Worm (Caenorhabditis elegans): ENCODE results near the gene dpy-31.

dpy-31 gene

DNA sequence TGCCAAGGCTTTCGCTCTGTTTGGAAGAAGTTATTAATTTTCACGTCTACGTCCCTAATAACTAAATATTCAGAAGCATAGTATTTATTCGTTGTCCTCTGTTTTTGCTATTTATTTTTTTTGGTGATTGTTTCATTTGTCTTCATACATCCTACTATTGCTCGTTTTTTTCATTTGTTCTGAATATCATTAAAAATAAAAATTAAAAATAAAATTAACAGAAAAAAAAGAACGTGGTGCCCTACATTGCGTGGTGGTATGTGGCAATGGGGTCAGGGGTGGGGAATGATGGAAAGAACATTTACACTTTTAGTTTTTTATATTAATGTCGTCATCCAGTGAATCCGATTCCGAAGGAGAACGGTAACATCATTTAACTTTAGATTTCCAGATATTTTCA, 39.1 kb downstream of the dpy-31 start, which contains the start of gene ztf-31:
Gene ztf-31, plus strand, starts transcription at position 301 of the 400 bp plus-strand sequence.
- TF ChIP-seq B0019.2 (GFP tag; conservative IDR thresholded peaks at IDR 0.05): no peak

DNA sequence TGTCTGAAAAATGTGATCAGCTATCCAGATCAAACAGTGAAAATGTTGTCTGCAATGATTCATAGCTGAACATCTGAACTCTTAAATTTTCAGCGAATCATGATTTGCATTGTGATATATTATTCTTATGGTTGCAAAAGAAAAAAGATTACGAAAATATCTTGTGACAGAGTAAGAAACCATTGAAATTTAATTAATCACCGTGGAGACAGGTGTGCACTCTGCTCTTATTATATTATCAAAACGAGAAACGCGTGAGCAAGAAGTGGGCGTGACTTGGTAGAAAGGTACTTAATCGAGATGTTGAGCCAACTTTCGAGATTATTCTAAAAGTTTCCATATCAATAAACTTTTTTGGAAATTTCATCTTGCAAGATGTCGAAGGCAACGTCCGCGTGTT, 41.0 kb downstream of the dpy-31 start, which contains the start of gene osm-10:
Gene osm-10, plus strand, starts transcription at position 293 of the 400 bp plus-strand sequence.
- TF ChIP-seq rpc-1 (optimal IDR thresholded peaks at IDR 0.05) (no peak), rpc-1 (tag; optimal IDR thresholded peaks at IDR 0.05) (no peak), ceh-58 (GFP tag; IDR thresholded peaks at IDR 0.05) (no peak), pbrm-1 (GFP tag; IDR thresholded peaks at IDR 0.05) (no peak), hlh-12 (tag; optimal IDR thresholded peaks at IDR 0.05) (no peak), snpc-4 (GFP tag; optimal IDR thresholded peaks at IDR 0.05) (no peak), snpc-4 (tag; optimal IDR thresholded peaks at IDR 0.05) (no peak)

DNA sequence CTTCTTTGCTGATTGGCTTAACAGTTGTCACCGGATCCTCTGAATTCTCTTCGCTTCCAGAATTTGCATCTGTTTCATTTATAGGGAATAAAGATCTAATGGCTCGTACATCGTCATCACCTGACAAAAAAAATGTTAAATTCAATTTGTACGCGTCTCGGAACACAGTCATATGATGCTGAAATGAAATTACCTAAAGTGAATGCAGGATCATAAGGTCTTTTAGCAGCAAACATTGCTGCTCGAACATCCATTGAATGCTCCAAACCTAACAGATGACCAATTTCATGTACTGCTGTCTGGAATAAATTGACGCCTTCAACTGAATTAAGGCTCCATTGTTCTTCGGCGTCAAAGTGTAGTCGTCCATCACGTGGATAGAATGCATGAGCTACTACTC, 44.4 kb downstream of the dpy-31 start:
- TF ChIP-seq hmg-1.2 (GFP tag; IDR thresholded peaks at IDR 0.05) (no peak), cebp-1 (GFP tag; IDR thresholded peaks at IDR 0.05) (no peak), cebp-1 (tag; optimal IDR thresholded peaks at IDR 0.05) (no peak), F49E8.2 (tag; optimal IDR thresholded peaks at IDR 0.05; ENCODE audit: insufficient read depth) (no peak), rcor-1 (GFP tag; IDR thresholded peaks at IDR 0.05) (no peak), nfyb-1 (GFP tag; IDR thresholded peaks at IDR 0.05) (no peak), ceh-27 (GFP tag; optimal IDR thresholded peaks at IDR 0.05) (no peak), efl-1 (GFP tag; optimal IDR thresholded peaks at IDR 0.05) (no peak), F10E7.11 (tag; optimal IDR thresholded peaks at IDR 0.05) (no peak), tbp1 (GFP tag; optimal IDR thresholded peaks at IDR 0.05) (no peak), let-526 (GFP tag; IDR thresholded peaks at IDR 0.05) (no peak)

DNA sequence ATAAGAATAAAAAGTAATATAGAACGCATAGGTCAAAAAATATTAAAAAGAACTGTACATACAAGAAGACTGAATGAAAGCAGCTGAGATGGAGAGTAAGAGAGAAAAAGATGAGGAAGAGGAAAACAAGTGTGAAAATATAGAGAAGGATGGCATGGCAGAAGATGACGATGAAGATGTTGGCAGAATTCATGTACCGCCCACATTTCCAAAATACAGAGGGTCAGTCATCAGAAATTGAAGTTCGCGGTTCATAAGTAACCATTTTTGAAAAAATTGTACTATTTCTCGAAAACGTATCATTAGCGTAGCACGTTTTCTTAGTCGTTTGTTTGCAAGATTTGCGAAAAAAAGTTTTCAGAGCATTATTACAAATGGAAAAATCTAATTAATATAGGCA, 45.7 kb downstream of the dpy-31 start, which contains the start of gene zmp-6:
Gene zmp-6, minus strand, starts transcription at position 101 of the 400 bp plus-strand sequence.
- no peak for TF ChIP-seq madf-6 (GFP tag; IDR thresholded peaks at IDR 0.05)
- TF ChIP-seq rpc-1 (optimal IDR thresholded peaks at IDR 0.05): no peak
- TF ChIP-seq rpc-1 (tag; optimal IDR thresholded peaks at IDR 0.05): no peak
- no peak for TF ChIP-seq snpc-4 (GFP tag; optimal IDR thresholded peaks at IDR 0.05)
- TF ChIP-seq snpc-4 (tag; optimal IDR thresholded peaks at IDR 0.05): no peak
- TF ChIP-seq lir-1 (GFP tag; conservative IDR thresholded peaks at IDR 0.05): no peak
- TF ChIP-seq nfya-2 (GFP tag; IDR thresholded peaks at IDR 0.05): no peak
- TF ChIP-seq ztf-18 (tag; optimal IDR thresholded peaks at IDR 0.05): no peak
- TF ChIP-seq F10E7.11 (tag; optimal IDR thresholded peaks at IDR 0.05): no peak
- TF ChIP-seq atf-7 (tag; optimal IDR thresholded peaks at IDR 0.05): no peak
- no peak for TF ChIP-seq cebp-2 (GFP tag; IDR thresholded peaks at IDR 0.05)
- no peak for TF ChIP-seq F52B5.7 (tag; optimal IDR thresholded peaks at IDR 0.05)
- TF ChIP-seq aptf-3 (GFP tag; IDR thresholded peaks at IDR 0.05): no peak
- no peak for TF ChIP-seq lin-26 (GFP tag; IDR thresholded peaks at IDR 0.05)
- TF ChIP-seq T26A5.8 (tag; optimal IDR thresholded peaks at IDR 0.05): no peak
- no peak for TF ChIP-seq tbx-9 (tag; optimal IDR thresholded peaks at IDR 0.05; ENCODE audit: borderline replicate concordance)
- no peak for TF ChIP-seq ets-4 (GFP tag; optimal IDR thresholded peaks at IDR 0.05)
- TF ChIP-seq tbp1 (GFP tag; optimal IDR thresholded peaks at IDR 0.05): no peak

DNA sequence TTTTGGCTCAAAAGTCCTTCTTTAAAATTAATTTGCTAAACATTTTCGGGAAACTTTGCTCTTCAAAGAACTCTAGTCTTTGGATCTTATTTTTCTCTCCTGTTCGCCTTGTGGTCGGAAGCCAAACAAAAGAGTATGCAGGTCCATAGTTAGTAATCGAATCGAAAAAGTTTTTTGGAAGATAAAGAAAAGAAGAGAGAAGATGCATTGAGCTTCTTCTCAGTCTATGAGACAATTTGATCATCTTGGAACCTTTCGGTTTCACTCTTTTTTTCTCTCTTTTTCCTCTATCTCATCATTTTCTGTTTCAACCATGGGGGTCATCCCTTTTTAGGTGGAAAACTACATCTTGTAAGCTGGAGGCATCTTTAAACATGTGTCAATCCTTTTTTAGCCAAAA, 51.7 kb downstream of the dpy-31 start:
- no peak for TF ChIP-seq sdz-38 (tag; optimal IDR thresholded peaks at IDR 0.05)
- no peak for TF ChIP-seq cebp-1 (GFP tag; IDR thresholded peaks at IDR 0.05)
- TF ChIP-seq cebp-1 (tag; optimal IDR thresholded peaks at IDR 0.05): no peak
